Worm (Caenorhabditis elegans) whole organism, L3 larva: ENCODE results near the gene ZK1240.1.
A peak's percentile ranks its signal among the peaks of the same experiment; 100 is the strongest.

Experiments
- ZK546.5 ChIP-seq: sonication (generic microtip); optimal IDR thresholded peaks from 2 replicates; lab custom pipeline; 2017; ENCODE audit warnings: missing biosample characterization, missing genetic modification characterization
- aly-2 ChIP-seq: fragments of 150-350 bp; optimal IDR thresholded peaks from 2 replicates; lab custom pipeline; 2014; ENCODE audit warnings: missing biosample characterization, missing genetic modification characterization
- ama-1 ChIP-seq: fragments of 150-350 bp; optimal IDR thresholded peaks from 2 replicates; lab custom pipeline; 2018
- ceh-16 ChIP-seq: sonication (generic microtip); optimal IDR thresholded peaks from 2 replicates; lab custom pipeline; 2017; ENCODE audit warnings: missing biosample characterization, missing genetic modification characterization
- ceh-28 ChIP-seq: fragments of 150-350 bp; optimal IDR thresholded peaks from 2 replicates; lab custom pipeline; 2014; ENCODE audit warnings: missing biosample characterization, missing genetic modification reagents, missing genetic modification characterization
- ceh-82 ChIP-seq: fragments of 150-350 bp; optimal IDR thresholded peaks from 2 replicates; lab custom pipeline; 2014; ENCODE audit warnings: missing biosample characterization, missing genetic modification characterization
- ceh-9 ChIP-seq: sonication (generic microtip); optimal IDR thresholded peaks from 2 replicates; lab custom pipeline; 2018; ENCODE audit warnings: missing biosample characterization, missing genetic modification characterization
- daf-12 ChIP-seq: fragments of 150-350 bp; optimal IDR thresholded peaks from 2 replicates; lab custom pipeline; 2014; ENCODE audit warnings: missing biosample characterization, missing genetic modification reagents, missing genetic modification characterization
- egl-27 ChIP-seq: sonication (generic microtip); optimal IDR thresholded peaks from 4 replicates; lab custom pipeline; 2017; ENCODE audit warnings: missing biosample characterization, missing genetic modification reagents, missing genetic modification characterization
- egl-5 ChIP-seq: fragments of 150-350 bp; optimal IDR thresholded peaks from 2 replicates; lab custom pipeline; 2017; ENCODE audit warnings: missing biosample characterization, missing genetic modification reagents, missing genetic modification characterization, inconsistent platforms
- elt-1 ChIP-seq: fragments of 150-350 bp; optimal IDR thresholded peaks from 2 replicates; lab custom pipeline; 2014; ENCODE audit warnings: missing biosample characterization, missing genetic modification characterization
- elt-2 ChIP-seq: sonication (generic microtip); optimal IDR thresholded peaks from 2 replicates; lab custom pipeline; 2016; ENCODE audit warnings: missing genetic modification reagents, mild to moderate bottlenecking, missing genetic modification characterization, missing compliant biosample characterization
- eor-1 ChIP-seq, 2 experiments: fragments of 150-350 bp; optimal IDR thresholded peaks; 2 replicates each; lab custom pipeline; 2014 to 2018; ENCODE audit warnings: missing biosample characterization in 2 of 2, missing genetic modification characterization in 2 of 2
- fkh-10 ChIP-seq: sonication (generic microtip); optimal IDR thresholded peaks from 2 replicates; lab custom pipeline; 2017; ENCODE audit warnings: missing biosample characterization, missing genetic modification reagents, missing genetic modification characterization
- fkh-2 ChIP-seq: fragments of 150-350 bp; optimal IDR thresholded peaks from 2 replicates; lab custom pipeline; 2014; ENCODE audit warnings: missing biosample characterization, missing genetic modification reagents, missing genetic modification characterization
- fos-1 ChIP-seq: fragments of 150-350 bp; optimal IDR thresholded peaks from 2 replicates; lab custom pipeline; 2014; ENCODE audit warnings: missing biosample characterization, missing genetic modification characterization
- hmg-11 ChIP-seq: sonication (generic microtip); optimal IDR thresholded peaks from 2 replicates; lab custom pipeline; 2016; ENCODE audit warnings: missing genetic modification characterization, missing compliant biosample characterization
- jun-1 ChIP-seq: fragments of 150-350 bp; optimal IDR thresholded peaks from 2 replicates; lab custom pipeline; 2014; ENCODE audit warnings: missing biosample characterization, missing genetic modification reagents, missing genetic modification characterization
- lin-15B ChIP-seq: fragments of 150-350 bp; optimal IDR thresholded peaks from 2 replicates; lab custom pipeline; 2014; ENCODE audit warnings: missing biosample characterization, missing genetic modification characterization
- lin-39 ChIP-seq: fragments of 150-350 bp; optimal IDR thresholded peaks from 2 replicates; lab custom pipeline; 2018; ENCODE audit warnings: missing biosample characterization, missing genetic modification reagents, missing genetic modification characterization
- lsy-12 ChIP-seq: sonication (generic microtip); optimal IDR thresholded peaks from 2 replicates; lab custom pipeline; 2016; ENCODE audit warnings: mild to moderate bottlenecking, missing genetic modification characterization, missing compliant biosample characterization
- nfya-1 ChIP-seq: sonication (generic microtip); optimal IDR thresholded peaks from 2 replicates; lab custom pipeline; 2017; ENCODE audit warnings: missing genetic modification characterization, mild to moderate bottlenecking, missing compliant biosample characterization, antibody characterized with exemption, moderate library complexity; ENCODE audit not compliant: insufficient read depth
- nhr-11 ChIP-seq: fragments of 150-350 bp; optimal IDR thresholded peaks from 2 replicates; lab custom pipeline; 2014; ENCODE audit warnings: missing biosample characterization, missing genetic modification characterization
- nhr-23 ChIP-seq: fragments of 150-350 bp; optimal IDR thresholded peaks from 2 replicates; lab custom pipeline; 2014; ENCODE audit warnings: missing biosample characterization, missing genetic modification reagents, missing genetic modification characterization
- nhr-43 ChIP-seq: sonication (generic microtip); optimal IDR thresholded peaks from 2 replicates; lab custom pipeline; 2016; ENCODE audit warnings: mild to moderate bottlenecking, missing genetic modification characterization, missing compliant biosample characterization; ENCODE audit not compliant: poor library complexity, severe bottlenecking
- nhr-67 ChIP-seq: fragments of 150-350 bp; optimal IDR thresholded peaks from 2 replicates; lab custom pipeline; 2014; ENCODE audit warnings: missing biosample characterization, missing genetic modification characterization
- nhr-76 ChIP-seq: fragments of 150-350 bp; sonication (generic microtip); optimal IDR thresholded peaks from 5 replicates; lab custom pipeline; 2014; ENCODE audit warnings: missing biosample characterization, missing genetic modification characterization
- pha-4 ChIP-seq: fragments of 150-350 bp; optimal IDR thresholded peaks from 2 replicates; lab custom pipeline; 2014; ENCODE audit warnings: missing biosample characterization, missing genetic modification reagents, missing genetic modification characterization
- pqm-1 ChIP-seq: fragments of 150-350 bp; optimal IDR thresholded peaks from 2 replicates; lab custom pipeline; 2017; ENCODE audit warnings: missing biosample characterization, missing genetic modification characterization, inconsistent platforms
- sea-2 ChIP-seq: fragments of 150-350 bp; sonication (generic microtip); optimal IDR thresholded peaks from 4 replicates; lab custom pipeline; 2014; ENCODE audit warnings: missing biosample characterization, missing genetic modification reagents, missing genetic modification characterization
- snpc-4 ChIP-seq: fragments of 150-350 bp; optimal IDR thresholded peaks from 2 replicates; lab custom pipeline; 2014; ENCODE audit warnings: missing biosample characterization, missing genetic modification characterization
- tbx-2 ChIP-seq: sonication (generic microtip); optimal IDR thresholded peaks from 2 replicates; lab custom pipeline; 2016; ENCODE audit warnings: mild to moderate bottlenecking, missing genetic modification characterization, missing compliant biosample characterization
- unc-39 ChIP-seq: sonication (generic microtip); optimal IDR thresholded peaks from 4 replicates; lab custom pipeline; 2017; ENCODE audit warnings: missing biosample characterization, missing genetic modification characterization
- zag-1 ChIP-seq: fragments of 150-350 bp; optimal IDR thresholded peaks from 2 replicates; lab custom pipeline; 2014; ENCODE audit warnings: missing biosample characterization, missing genetic modification characterization
- ztf-4 ChIP-seq: fragments of 150-350 bp; optimal IDR thresholded peaks from 2 replicates; lab custom pipeline; 2014; ENCODE audit warnings: missing biosample characterization, missing genetic modification characterization

ZK1240.1 gene

DNA sequence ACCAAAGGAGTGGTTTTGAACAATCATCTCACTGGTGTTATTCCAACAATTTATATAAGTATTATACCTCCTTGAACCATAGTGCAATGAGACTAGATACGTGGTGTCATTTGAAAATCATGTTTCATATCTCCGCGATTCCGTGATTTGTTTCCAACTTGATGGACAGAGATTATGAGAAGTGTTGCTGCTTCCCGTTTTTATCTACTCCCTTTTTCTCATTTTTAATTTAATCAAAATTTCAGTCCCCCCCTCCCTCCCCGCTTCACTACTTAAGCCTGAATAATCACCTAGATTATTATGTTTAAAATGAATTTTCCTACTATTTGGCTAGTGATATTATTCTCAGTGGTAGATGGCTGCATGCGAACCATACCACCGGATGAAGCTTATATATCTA lies 42.9 kb downstream of the ZK1240.1 start, which contains the start of gene F16G10.3:
TSS of gene F16G10.3 (plus strand) at position 301 of the 400 bp plus-strand sequence.
- TF ChIP-seq pha-4 (tag; lab: Kevin White, UChicago) (no peak), nhr-43 (tag; lab: Kevin White, UChicago) (no peak), nhr-11 (tag; lab: Kevin White, UChicago) (no peak), ceh-9 (tag; lab: Kevin White, UChicago) (no peak), ceh-16 (tag; lab: Kevin White, UChicago) (no peak), ceh-28 (tag; lab: Kevin White, UChicago) (no peak)

DNA sequence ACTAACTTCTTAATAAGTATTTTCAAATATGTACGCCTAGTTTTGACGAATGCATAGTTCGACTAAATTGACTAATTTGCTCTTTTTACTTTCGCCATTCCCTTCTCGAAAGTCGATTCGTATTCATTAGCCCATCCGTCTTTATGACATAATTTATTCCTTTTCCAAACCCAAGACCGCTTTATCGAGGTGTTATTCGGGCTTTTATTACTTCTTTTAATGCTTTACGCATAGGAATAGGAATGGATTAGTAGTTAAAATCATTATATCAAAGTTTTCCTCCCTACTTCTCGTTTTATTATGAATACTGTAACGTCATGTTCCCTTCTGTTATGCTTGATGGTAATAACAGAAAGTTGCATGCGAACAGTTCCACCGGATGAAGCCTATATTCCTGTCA lies 45.8 kb downstream of the ZK1240.1 start, which contains the start of gene F16G10.2:
TSS of gene F16G10.2 (plus strand) at position 301 of the 400 bp plus-strand sequence.
- no peak for TF ChIP-seq tbx-2 (tag; lab: Kevin White, UChicago)
- TF ChIP-seq egl-27: no peak
- no peak for TF ChIP-seq fkh-10 (GFP tag; lab: Kevin White, UChicago)
- no peak for TF ChIP-seq hmg-11 (tag; lab: Kevin White, UChicago)
- TF ChIP-seq ama-1 (lab: Kevin White, UChicago): no peak
- no peak for TF ChIP-seq ceh-28 (tag; lab: Kevin White, UChicago)
- no peak for TF ChIP-seq aly-2
- no peak for TF ChIP-seq lin-39 (tag; lab: Kevin White, UChicago)
- TF ChIP-seq elt-1 (tag; lab: Kevin White, UChicago): no peak
- TF ChIP-seq nhr-11 (tag; lab: Kevin White, UChicago): no peak
- TF ChIP-seq daf-12: no peak
- TF ChIP-seq nhr-67 (tag; lab: Kevin White, UChicago): no peak
- TF ChIP-seq eor-1 (tag; optimal IDR thresholded peaks at IDR 0.05; lab: Kevin White, UChicago): no peak

- TF ChIP-seq daf-12 (no peak), lsy-12 (tag; lab: Kevin White, UChicago) (no peak), egl-5 (tag; lab: Kevin White, UChicago) (no peak), aly-2 (no peak), ama-1 (lab: Kevin White, UChicago) (no peak), nhr-11 (tag; lab: Kevin White, UChicago) (no peak), nhr-23 (no peak), pha-4 (tag; lab: Kevin White, UChicago) (no peak), ztf-4 (no peak), nhr-76 (tag; lab: Kevin White, UChicago) (no peak), ceh-9 (tag; lab: Kevin White, UChicago) (no peak), sea-2 (GFP tag; lab: Kevin White, UChicago) (no peak), ceh-82 (tag; lab: Kevin White, UChicago) (no peak), snpc-4 (tag; lab: Kevin White, UChicago) (no peak)
Measured at ce11 chrII:2377751-2378150, 48.6 kb downstream of the ZK1240.1 start, which contains the start of gene F16G10.6. Gene F16G10.6 (minus strand): TSS chrII:2377851.

- TF ChIP-seq lin-15B (tag; lab: Kevin White, UChicago) (no peak), ZK546.5 (tag; lab: Kevin White, UChicago) (no peak), elt-2 (peak; percentile 100), fkh-10 (GFP tag; lab: Kevin White, UChicago) (no peak), zag-1 (no peak), ceh-16 (tag; lab: Kevin White, UChicago) (no peak), pqm-1 (peak; percentile 98), egl-27 (peak; percentile 93), fos-1 (tag; lab: Kevin White, UChicago) (peak; percentile 80), nhr-76 (tag; lab: Kevin White, UChicago) (no peak), sea-2 (GFP tag; lab: Kevin White, UChicago) (no peak), nfya-1 (tag; lab: Kevin White, UChicago) (no peak), nhr-43 (tag; lab: Kevin White, UChicago) (no peak), unc-39 (tag; lab: Kevin White, UChicago) (no peak), fkh-2 (tag; lab: Kevin White, UChicago) (no peak), elt-1 (tag; lab: Kevin White, UChicago) (no peak), egl-5 (tag; lab: Kevin White, UChicago) (no peak), nhr-67 (tag; lab: Kevin White, UChicago) (no peak), tbx-2 (tag; lab: Kevin White, UChicago) (no peak), ceh-28 (tag; lab: Kevin White, UChicago) (peak; percentile 5), lsy-12 (tag; lab: Kevin White, UChicago) (peak; percentile 91), pha-4 (tag; lab: Kevin White, UChicago) (peak; percentile 79), jun-1 (tag; lab: Kevin White, UChicago) (peak; percentile 99), ama-1 (lab: Kevin White, UChicago) (no peak), lin-39 (tag; lab: Kevin White, UChicago) (no peak)
- TF ChIP-seq, all 47 proteins: peak for 8
Measured at ce11 chrII:2378465-2379009, 49.3 kb downstream of the ZK1240.1 start.
